Worm (Caenorhabditis elegans) whole organism, mixed stage, embryonic: ENCODE results near the gene spe-45.

Experiments used
- blmp-1 ChIP-seq: fragments of 150-350 bp; optimal IDR thresholded peaks from 2 replicates; lab custom pipeline; 2014; ENCODE audit warnings: missing biosample characterization, missing genetic modification characterization
- unc-39 ChIP-seq: fragments of 150-350 bp; optimal IDR thresholded peaks from 2 replicates; lab custom pipeline; 2014; ENCODE audit warnings: missing biosample characterization, missing genetic modification characterization

- TF ChIP-seq blmp-1 (tag; lab: Kevin White, UChicago) (no peak), unc-39 (tag; lab: Kevin White, UChicago) (no peak)
Measured at ce11 chrIV:12438359-12438758, 48.5 kb upstream of the spe-45 start, which contains the start of gene clec-185.
